Worm (Caenorhabditis elegans) whole organism, young adult: Measurements from ENCODE around the gene eng-1.
A peak's percentile ranks its signal among the peaks of the same experiment; 100 is the strongest.

ENCODE experiments used
- dpl-1 ChIP-seq: fragments of 150-350 bp; optimal IDR thresholded peaks from 2 replicates; lab custom pipeline; 2014; ENCODE audit warnings: missing biosample characterization, missing genetic modification reagents, missing genetic modification characterization
- lsl-1 ChIP-seq: fragments of 200-800 bp; sonication (Bioruptor generic); optimal IDR thresholded peaks from 2 replicates; lab custom pipeline; 2018; ENCODE audit warnings: mild to moderate bottlenecking, missing genetic modification characterization, moderate library complexity, missing compliant biosample characterization

DNA sequence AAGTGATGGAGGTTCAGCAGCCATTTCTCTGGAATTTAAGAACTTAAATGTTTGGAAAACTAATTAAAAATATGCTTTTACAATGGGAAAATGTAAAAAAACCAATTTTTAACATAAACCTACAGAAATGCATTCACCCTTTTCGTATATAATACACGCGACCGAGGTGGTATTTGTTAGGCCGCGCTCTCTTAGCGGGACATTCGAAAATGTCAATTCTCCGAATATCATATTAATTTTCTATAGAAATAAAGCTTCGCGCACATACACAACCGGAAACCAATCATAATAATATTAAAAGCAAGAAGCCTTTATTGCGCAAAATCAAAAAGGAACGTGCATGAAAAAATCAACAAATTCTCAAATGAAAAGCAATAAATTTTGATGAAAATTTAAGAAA lies 15.1 kb downstream of the eng-1 start, which contains the start of gene ddx-23:
- TF ChIP-seq dpl-1 (GFP tag; lab: Kevin White, UChicago) = peak; percentile 8
- peak; percentile 37 for TF ChIP-seq lsl-1 (GFP tag; lab: Kevin White, UChicago)
